Worm (Caenorhabditis elegans): ENCODE results near the gene F14F7.7.

- TF ChIP-seq pqm-1 (tag; optimal IDR thresholded peaks at IDR 0.05) (peak; percentile 41), ceh-82 (tag; optimal IDR thresholded peaks at IDR 0.05) (peak; percentile 55), aly-2 (tag; optimal IDR thresholded peaks at IDR 0.05) (peak; percentile 35), nfya-1 (tag; optimal IDR thresholded peaks at IDR 0.05; ENCODE audit: insufficient read depth) (peak; percentile 97), fkh-10 (GFP tag; optimal IDR thresholded peaks at IDR 0.05) (peak; percentile 98), skn-1 (tag; optimal IDR thresholded peaks at IDR 0.05) (peak; percentile 78), zag-1 (tag; optimal IDR thresholded peaks at IDR 0.05) (peak; percentile 38), pha-4 (tag; optimal IDR thresholded peaks at IDR 0.05) (peak; percentile 97), lsy-12 (tag; optimal IDR thresholded peaks at IDR 0.05) (peak; percentile 82), ceh-16 (tag; optimal IDR thresholded peaks at IDR 0.05) (no peak), nhr-12 (tag; optimal IDR thresholded peaks at IDR 0.05) (no peak), nhr-76 (tag; optimal IDR thresholded peaks at IDR 0.05) (no peak), nhr-237 (tag; optimal IDR thresholded peaks at IDR 0.05) (no peak)
Observed at ce11 chrIII:13062414-13062965, 31.8 kb downstream of the F14F7.7 start.

All from whole organism, L3 larva.